Worm (Caenorhabditis elegans) whole organism, L2 larva: Measurements from ENCODE around the gene T04G9.6.

ENCODE experiments used
- C34F6.9 ChIP-seq: fragments of 150-350 bp; optimal IDR thresholded peaks from 2 replicates; lab custom pipeline; 2014; ENCODE audit warnings: missing biosample characterization, missing genetic modification characterization
- F13H6.1 ChIP-seq: sonication (generic microtip); optimal IDR thresholded peaks from 2 replicates; lab custom pipeline; 2016; ENCODE audit warnings: missing genetic modification characterization, missing compliant biosample characterization
- R02D3.7 ChIP-seq: fragments of 150-350 bp; optimal IDR thresholded peaks from 2 replicates; lab custom pipeline; 2014; ENCODE audit warnings: missing biosample characterization, missing genetic modification characterization
- Y55F3AM.14 ChIP-seq: fragments of 200-800 bp; sonication (Bioruptor generic); optimal IDR thresholded peaks from 2 replicates; lab custom pipeline; 2018; ENCODE audit warnings: mild to moderate bottlenecking, missing genetic modification characterization, missing compliant biosample characterization
- ZK546.5 ChIP-seq: sonication (generic microtip); optimal IDR thresholded peaks from 2 replicates; lab custom pipeline; 2017; ENCODE audit warnings: missing biosample characterization, missing genetic modification characterization
- alr-1 ChIP-seq: fragments of 150-350 bp; optimal IDR thresholded peaks from 2 replicates; lab custom pipeline; 2014; ENCODE audit warnings: missing biosample characterization, missing genetic modification characterization
- aly-2 ChIP-seq: fragments of 150-350 bp; optimal IDR thresholded peaks from 2 replicates; lab custom pipeline; 2014; ENCODE audit warnings: missing biosample characterization, missing genetic modification characterization
- blmp-1 ChIP-seq: sonication (generic microtip); optimal IDR thresholded peaks from 2 replicates; lab custom pipeline; 2017; ENCODE audit warnings: missing genetic modification characterization, mild to moderate bottlenecking, missing compliant biosample characterization, antibody characterized with exemption, moderate library complexity; ENCODE audit not compliant: insufficient read depth
- ceh-16 ChIP-seq: fragments of 150-350 bp; optimal IDR thresholded peaks from 2 replicates; lab custom pipeline; 2014; ENCODE audit warnings: missing biosample characterization, missing genetic modification characterization
- ceh-82 ChIP-seq: fragments of 150-350 bp; optimal IDR thresholded peaks from 2 replicates; lab custom pipeline; 2014; ENCODE audit warnings: missing biosample characterization, missing genetic modification characterization
- crh-2 ChIP-seq: sonication (generic microtip); optimal IDR thresholded peaks from 2 replicates; lab custom pipeline; 2017; ENCODE audit warnings: missing biosample characterization, missing genetic modification characterization
- dmd-4 ChIP-seq: sonication (generic microtip); optimal IDR thresholded peaks from 2 replicates; lab custom pipeline; 2017; ENCODE audit warnings: missing biosample characterization, missing genetic modification characterization
- egl-27 ChIP-seq: sonication (generic microtip); optimal IDR thresholded peaks from 3 replicates; lab custom pipeline; 2017; ENCODE audit warnings: missing biosample characterization, missing genetic modification reagents, missing genetic modification characterization
- elt-1 ChIP-seq: fragments of 150-350 bp; optimal IDR thresholded peaks from 2 replicates; lab custom pipeline; 2014; ENCODE audit warnings: missing biosample characterization, missing genetic modification characterization
- fos-1 ChIP-seq: fragments of 150-350 bp; optimal IDR thresholded peaks from 2 replicates; lab custom pipeline; 2014; ENCODE audit warnings: missing biosample characterization, missing genetic modification characterization
- lin-11 ChIP-seq: fragments of 150-350 bp; sonication (generic microtip); optimal IDR thresholded peaks from 2 replicates; lab custom pipeline; 2014; ENCODE audit warnings: missing biosample characterization, missing genetic modification characterization, inconsistent platforms, mixed read lengths
- lin-13 ChIP-seq: fragments of 150-350 bp; optimal IDR thresholded peaks from 2 replicates; lab custom pipeline; 2014; ENCODE audit warnings: missing biosample characterization, missing genetic modification reagents, missing genetic modification characterization
- lin-39 ChIP-seq: fragments of 150-350 bp; optimal IDR thresholded peaks from 2 replicates; lab custom pipeline; 2014; ENCODE audit warnings: missing biosample characterization, missing genetic modification reagents, missing genetic modification characterization
- lsy-2 ChIP-seq, 2 experiments: fragments of 150-350 bp in 1 of 2; sonication (generic microtip) in 1 of 2; optimal IDR thresholded peaks; 2 replicates each; lab custom pipeline; 2014 to 2017; ENCODE audit warnings: missing biosample characterization in 2 of 2, missing genetic modification characterization in 2 of 2
- mab-5 ChIP-seq: fragments of 150-350 bp; optimal IDR thresholded peaks from 2 replicates; lab custom pipeline; 2014; ENCODE audit warnings: missing biosample characterization, missing genetic modification characterization
- mbf-1 ChIP-seq: sonication (generic microtip); optimal IDR thresholded peaks from 2 replicates; lab custom pipeline; 2017; ENCODE audit warnings: missing biosample characterization, missing genetic modification characterization
- mdl-1 ChIP-seq, 2 experiments: fragments of 150-350 bp in 1 of 2; sonication (generic microtip) in 1 of 2; optimal IDR thresholded peaks; 2 replicates each; lab custom pipeline; 2017; ENCODE audit warnings: missing biosample characterization in 2 of 2, missing genetic modification characterization in 2 of 2
- nhr-10 ChIP-seq: sonication (generic microtip); optimal IDR thresholded peaks from 2 replicates; lab custom pipeline; 2017; ENCODE audit warnings: missing biosample characterization, missing genetic modification characterization
- nhr-12 ChIP-seq: fragments of 150-350 bp; optimal IDR thresholded peaks from 2 replicates; lab custom pipeline; 2014; ENCODE audit warnings: missing biosample characterization, missing genetic modification characterization
- nhr-129 ChIP-seq: fragments of 150-350 bp; optimal IDR thresholded peaks from 2 replicates; lab custom pipeline; 2014; ENCODE audit warnings: missing biosample characterization, missing genetic modification characterization
- nhr-21 ChIP-seq: fragments of 150-350 bp; optimal IDR thresholded peaks from 2 replicates; lab custom pipeline; 2014; ENCODE audit warnings: missing biosample characterization, missing genetic modification characterization
- nhr-23 ChIP-seq: fragments of 150-350 bp; optimal IDR thresholded peaks from 2 replicates; lab custom pipeline; 2014; ENCODE audit warnings: missing biosample characterization, missing genetic modification reagents, missing genetic modification characterization
- nhr-237 ChIP-seq: fragments of 150-350 bp; optimal IDR thresholded peaks from 2 replicates; lab custom pipeline; 2014; ENCODE audit warnings: missing biosample characterization, missing genetic modification characterization
- nhr-25 ChIP-seq: fragments of 150-350 bp; sonication (generic microtip); optimal IDR thresholded peaks from 3 replicates; lab custom pipeline; 2014; ENCODE audit warnings: missing biosample characterization, missing genetic modification characterization
- nhr-6 ChIP-seq: fragments of 150-350 bp; optimal IDR thresholded peaks from 2 replicates; lab custom pipeline; 2014; ENCODE audit warnings: missing biosample characterization, missing genetic modification characterization
- nhr-77 ChIP-seq: fragments of 150-350 bp; optimal IDR thresholded peaks from 2 replicates; lab custom pipeline; 2014; ENCODE audit warnings: missing biosample characterization, missing genetic modification characterization
- peb-1 ChIP-seq: fragments of 150-350 bp; optimal IDR thresholded peaks from 2 replicates; lab custom pipeline; 2014; ENCODE audit warnings: missing biosample characterization, missing genetic modification characterization
- sem-4 ChIP-seq: fragments of 150-350 bp; optimal IDR thresholded peaks from 2 replicates; lab custom pipeline; 2014; ENCODE audit warnings: missing biosample characterization, missing genetic modification reagents, missing genetic modification characterization
- skn-1 ChIP-seq: sonication (generic microtip); optimal IDR thresholded peaks from 2 replicates; lab custom pipeline; 2017; ENCODE audit warnings: missing biosample characterization, missing genetic modification characterization
- sma-3 ChIP-seq: sonication (generic microtip); optimal IDR thresholded peaks from 2 replicates; lab custom pipeline; 2016; ENCODE audit warnings: missing genetic modification reagents, missing genetic modification characterization, missing compliant biosample characterization
- sma-9 ChIP-seq, 2 experiments: fragments of 150-350 bp in 1 of 2; sonication (generic microtip) in 1 of 2; optimal IDR thresholded peaks; 2 replicates each; lab custom pipeline; 2014 to 2016; ENCODE audit warnings: missing genetic modification characterization in 2 of 2, mild to moderate bottlenecking in 1 of 2, missing biosample characterization in 1 of 2, missing compliant biosample characterization in 1 of 2, missing genetic modification reagents in 1 of 2, moderate library complexity in 1 of 2
- unc-39 ChIP-seq: fragments of 150-350 bp; optimal IDR thresholded peaks from 2 replicates; lab custom pipeline; 2014; ENCODE audit warnings: missing biosample characterization, missing genetic modification characterization
- unc-55 ChIP-seq: fragments of 150-350 bp; sonication (generic microtip); optimal IDR thresholded peaks from 3 replicates; lab custom pipeline; 2014; ENCODE audit warnings: missing biosample characterization, missing genetic modification reagents, missing genetic modification characterization
- unc-62 ChIP-seq: fragments of 150-350 bp; optimal IDR thresholded peaks from 2 replicates; lab custom pipeline; 2014; ENCODE audit warnings: missing biosample characterization, missing genetic modification reagents, missing genetic modification characterization
- zag-1 ChIP-seq: fragments of 150-350 bp; optimal IDR thresholded peaks from 2 replicates; lab custom pipeline; 2014; ENCODE audit warnings: missing biosample characterization, missing genetic modification characterization

Gene T04G9.6

DNA sequence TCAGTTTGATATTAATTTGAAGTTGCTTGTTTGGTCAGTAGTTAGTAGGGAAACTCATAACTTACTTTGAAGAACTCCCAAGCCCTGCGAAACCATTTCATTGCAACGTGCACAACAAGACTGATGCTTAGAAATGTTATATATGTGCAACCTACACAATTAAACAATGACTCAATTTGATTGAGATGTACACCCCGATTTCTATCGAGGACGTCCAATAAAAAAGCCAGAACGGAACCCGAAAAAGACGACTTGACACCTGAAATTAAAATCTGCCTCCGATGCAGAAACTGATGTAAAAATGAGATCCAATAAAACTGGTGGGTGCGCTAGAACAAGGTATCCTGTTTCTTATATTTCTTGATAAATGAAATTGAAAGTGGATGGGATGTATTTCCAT lies at the start of gene T04G9.6:
TSS of gene T04G9.6 (minus strand) at position 101 of the 400 bp plus-strand sequence.
- no peak for TF ChIP-seq nhr-12 (tag; lab: Kevin White, UChicago)
- TF ChIP-seq crh-2 (tag; lab: Kevin White, UChicago): no peak
- TF ChIP-seq nhr-23 (tag; lab: Kevin White, UChicago): no peak
- no peak for TF ChIP-seq zag-1 (tag; lab: Kevin White, UChicago)
- no peak for TF ChIP-seq ZK546.5 (tag; lab: Kevin White, UChicago)

DNA sequence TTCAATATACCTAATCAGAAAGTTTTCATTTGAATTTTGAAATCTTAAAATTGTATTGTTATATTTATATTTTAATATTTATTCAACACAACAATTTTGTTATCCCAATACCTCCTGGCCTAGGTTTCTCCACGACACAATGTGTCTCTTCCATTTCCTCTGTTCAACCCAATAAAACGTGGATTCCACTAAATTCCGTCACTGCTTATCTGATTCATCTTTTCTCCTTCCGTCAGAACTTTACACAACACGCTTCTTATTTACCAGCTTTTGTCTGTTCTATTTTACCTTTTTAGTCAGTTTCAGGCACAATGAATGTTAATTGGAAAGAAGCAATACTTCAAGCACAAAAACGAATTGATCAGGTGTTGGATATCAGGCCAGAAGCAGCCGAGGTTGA lies 49.7 kb upstream of the T04G9.6 start, which contains the start of gene F39H12.1:
TSS of gene F39H12.1 (plus strand) at position 301 of the 400 bp plus-strand sequence.
- no peak for TF ChIP-seq blmp-1
- no peak for TF ChIP-seq ceh-82 (tag; lab: Kevin White, UChicago)
- TF ChIP-seq nhr-25: no peak
- TF ChIP-seq zag-1 (tag; lab: Kevin White, UChicago): no peak
- TF ChIP-seq lin-39 (tag; lab: Kevin White, UChicago): no peak
- TF ChIP-seq unc-55 (GFP tag; lab: Kevin White, UChicago): no peak
- TF ChIP-seq sma-3 (GFP tag; lab: Kevin White, UChicago): no peak
- TF ChIP-seq R02D3.7 (tag; lab: Kevin White, UChicago): no peak
- no peak for TF ChIP-seq alr-1 (tag; lab: Kevin White, UChicago)
- TF ChIP-seq ceh-16: no peak
- TF ChIP-seq dmd-4 (tag; lab: Kevin White, UChicago): no peak
- no peak for TF ChIP-seq sem-4 (tag; lab: Kevin White, UChicago)
- TF ChIP-seq unc-62 (GFP tag; lab: Kevin White, UChicago): no peak
- no peak for TF ChIP-seq mdl-1 (tag; optimal IDR thresholded peaks at IDR 0.05; lab: Kevin White, UChicago)
- TF ChIP-seq crh-2 (tag; lab: Kevin White, UChicago): no peak
- TF ChIP-seq nhr-12 (tag; lab: Kevin White, UChicago): no peak
- no peak for TF ChIP-seq peb-1 (tag; lab: Kevin White, UChicago)
- TF ChIP-seq Y55F3AM.14 (GFP tag; lab: Kevin White, UChicago): no peak
- TF ChIP-seq mbf-1 (tag; lab: Kevin White, UChicago): no peak
- TF ChIP-seq nhr-10: no peak

DNA sequence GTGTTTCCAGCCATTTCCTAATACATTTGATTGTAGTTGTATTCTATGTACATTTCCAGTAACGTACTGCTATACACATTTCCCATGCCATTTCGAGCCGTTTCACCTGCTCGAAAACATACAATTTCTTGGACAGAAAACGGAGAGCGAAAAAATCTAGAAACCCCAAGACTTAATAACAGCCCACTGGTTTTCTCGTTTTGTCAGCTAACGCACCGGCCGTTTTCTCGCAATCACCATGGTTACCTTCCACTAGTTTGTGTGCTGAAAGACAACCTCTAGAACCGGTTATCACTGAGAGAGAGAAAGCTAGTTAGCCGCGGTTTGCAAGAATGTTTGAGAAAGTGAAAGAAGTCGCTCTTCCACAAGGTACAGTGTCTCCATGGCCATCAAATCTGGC lies 45.4 kb upstream of the T04G9.6 start:
- peak; percentile 36 for TF ChIP-seq lin-11 (tag; lab: Kevin White, UChicago)
- TF ChIP-seq lsy-2 (tag; optimal IDR thresholded peaks at IDR 0.05; lab: Kevin White, UChicago): no peak
- TF ChIP-seq nhr-25: no peak
- TF ChIP-seq lin-39 (tag; lab: Kevin White, UChicago): no peak

DNA sequence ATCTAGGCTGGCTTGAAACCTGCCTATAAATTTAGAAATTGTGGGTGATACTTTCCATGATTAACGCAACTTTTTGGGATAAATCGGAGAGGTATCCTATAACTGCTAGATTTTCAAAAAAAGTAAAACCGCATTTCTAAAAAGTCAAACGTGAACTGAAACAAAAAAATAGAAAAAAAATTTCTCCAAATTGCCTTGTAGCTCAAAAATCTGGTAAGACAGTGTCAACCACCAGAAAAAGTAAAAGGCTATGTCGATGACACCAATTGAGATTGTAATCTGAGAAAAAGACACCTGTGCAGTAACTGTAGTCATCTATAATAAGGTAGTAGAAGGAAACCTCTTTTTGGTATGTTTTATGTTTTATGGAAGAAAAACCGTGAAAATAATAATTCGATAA lies 43.9 kb upstream of the T04G9.6 start, which contains the start of gene wdr-54:
TSS of gene wdr-54 (plus strand) at position 301 of the 400 bp plus-strand sequence.
- TF ChIP-seq egl-27 (tag; lab: Kevin White, UChicago) (no peak), sma-3 (GFP tag; lab: Kevin White, UChicago) (no peak), skn-1 (tag; lab: Kevin White, UChicago) (no peak), unc-62 (GFP tag; lab: Kevin White, UChicago) (no peak), nhr-10 (no peak)

DNA sequence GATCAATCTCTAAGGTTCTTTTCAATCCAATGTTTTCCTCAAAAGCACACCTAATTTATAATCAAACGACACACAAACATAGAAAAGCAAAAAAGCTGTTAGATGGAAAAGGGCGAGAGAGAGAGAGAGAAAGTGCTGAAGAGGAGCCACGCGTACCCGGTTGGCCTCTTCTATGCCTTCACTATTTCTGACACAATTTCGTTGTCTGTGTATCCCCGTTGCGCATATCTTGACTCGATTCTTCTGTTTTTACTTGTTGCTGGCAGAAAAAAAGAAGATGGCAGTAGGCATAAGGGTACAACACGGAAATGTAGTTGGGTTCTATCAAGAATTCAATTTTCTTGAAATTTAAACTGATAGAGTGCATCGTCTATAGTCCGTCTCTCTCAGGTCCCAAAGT lies 42.7 kb upstream of the T04G9.6 start:
- TF ChIP-seq nhr-23 (tag; lab: Kevin White, UChicago) (no peak), nhr-10 (peak; percentile 55), aly-2 (tag; lab: Kevin White, UChicago) (no peak), nhr-6 (tag; lab: Kevin White, UChicago) (peak; percentile 70), C34F6.9 (tag; lab: Kevin White, UChicago) (peak; percentile 82), crh-2 (tag; lab: Kevin White, UChicago) (peak; percentile 92), mbf-1 (tag; lab: Kevin White, UChicago) (no peak), sem-4 (tag; lab: Kevin White, UChicago) (peak; percentile 64), nhr-237 (tag; lab: Kevin White, UChicago) (no peak), fos-1 (tag; lab: Kevin White, UChicago) (peak; percentile 61), nhr-77 (no peak), unc-39 (tag; lab: Kevin White, UChicago) (peak; percentile 32), mdl-1 (tag; optimal IDR thresholded peaks at IDR 0.05; lab: Kevin White, UChicago) (peak; percentile 60 to 68), lin-11 (tag; lab: Kevin White, UChicago) (no peak), blmp-1 (peak; percentile 78), sma-3 (GFP tag; lab: Kevin White, UChicago) (no peak), nhr-129 (peak; percentile 90), zag-1 (tag; lab: Kevin White, UChicago) (peak; percentile 62), peb-1 (tag; lab: Kevin White, UChicago) (no peak), nhr-21 (no peak), lin-13 (GFP tag; lab: Kevin White, UChicago) (peak; percentile 16), ceh-16 (no peak), F13H6.1 (tag; lab: Kevin White, UChicago) (peak; percentile 67), nhr-25 (peak; percentile 22), lsy-2 (tag; optimal IDR thresholded peaks at IDR 0.05; lab: Kevin White, UChicago) (peak; percentile 47 to 76), alr-1 (tag; lab: Kevin White, UChicago) (no peak), unc-55 (GFP tag; lab: Kevin White, UChicago) (peak; percentile 62), elt-1 (tag; lab: Kevin White, UChicago) (no peak), Y55F3AM.14 (GFP tag; lab: Kevin White, UChicago) (peak; percentile 49), sma-9 (GFP tag; optimal IDR thresholded peaks at IDR 0.05; lab: Kevin White, UChicago) (peak; percentile 75), sma-9 (tag; optimal IDR thresholded peaks at IDR 0.05; lab: Kevin White, UChicago) (no peak), mab-5 (tag; lab: Kevin White, UChicago) (peak; percentile 59), egl-27 (tag; lab: Kevin White, UChicago) (peak; percentile 17), dmd-4 (tag; lab: Kevin White, UChicago) (no peak)
- TF ChIP-seq, all 48 proteins: peak for 20
